Worm (Caenorhabditis elegans) whole organism, L2 larva: ENCODE data around the gene B0491.6.

Experiments used
- C34F6.9 ChIP-seq: fragments of 150-350 bp; optimal IDR thresholded peaks from 2 replicates; lab custom pipeline; 2014; ENCODE audit warnings: missing biosample characterization, missing genetic modification characterization
- R02D3.7 ChIP-seq: fragments of 150-350 bp; optimal IDR thresholded peaks from 2 replicates; lab custom pipeline; 2014; ENCODE audit warnings: missing biosample characterization, missing genetic modification characterization
- ZK546.5 ChIP-seq: sonication (generic microtip); optimal IDR thresholded peaks from 2 replicates; lab custom pipeline; 2017; ENCODE audit warnings: missing biosample characterization, missing genetic modification characterization
- alr-1 ChIP-seq: fragments of 150-350 bp; optimal IDR thresholded peaks from 2 replicates; lab custom pipeline; 2014; ENCODE audit warnings: missing biosample characterization, missing genetic modification characterization
- aly-2 ChIP-seq: fragments of 150-350 bp; optimal IDR thresholded peaks from 2 replicates; lab custom pipeline; 2014; ENCODE audit warnings: missing biosample characterization, missing genetic modification characterization
- ama-1 ChIP-seq: fragments of 150-350 bp; optimal IDR thresholded peaks from 2 replicates; lab custom pipeline; 2018; ENCODE audit warnings: inconsistent platforms
- blmp-1 ChIP-seq: sonication (generic microtip); optimal IDR thresholded peaks from 2 replicates; lab custom pipeline; 2017; ENCODE audit warnings: missing genetic modification characterization, mild to moderate bottlenecking, missing compliant biosample characterization, antibody characterized with exemption, moderate library complexity; ENCODE audit not compliant: insufficient read depth
- ceh-82 ChIP-seq: fragments of 150-350 bp; optimal IDR thresholded peaks from 2 replicates; lab custom pipeline; 2014; ENCODE audit warnings: missing biosample characterization, missing genetic modification characterization
- crh-2 ChIP-seq: sonication (generic microtip); optimal IDR thresholded peaks from 2 replicates; lab custom pipeline; 2017; ENCODE audit warnings: missing biosample characterization, missing genetic modification characterization
- elt-1 ChIP-seq: fragments of 150-350 bp; optimal IDR thresholded peaks from 2 replicates; lab custom pipeline; 2014; ENCODE audit warnings: missing biosample characterization, missing genetic modification characterization
- elt-3 ChIP-seq: sonication (generic microtip); optimal IDR thresholded peaks from 2 replicates; lab custom pipeline; 2017; ENCODE audit warnings: missing biosample characterization, missing genetic modification characterization
- fos-1 ChIP-seq: fragments of 150-350 bp; optimal IDR thresholded peaks from 2 replicates; lab custom pipeline; 2014; ENCODE audit warnings: missing biosample characterization, missing genetic modification characterization
- gmeb-1 ChIP-seq: fragments of 150-350 bp; optimal IDR thresholded peaks from 2 replicates; lab custom pipeline; 2014; ENCODE audit warnings: missing biosample characterization, missing genetic modification characterization
- lin-11 ChIP-seq: fragments of 150-350 bp; sonication (generic microtip); optimal IDR thresholded peaks from 2 replicates; lab custom pipeline; 2014; ENCODE audit warnings: missing biosample characterization, missing genetic modification characterization, inconsistent platforms, mixed read lengths
- lin-13 ChIP-seq: fragments of 150-350 bp; optimal IDR thresholded peaks from 2 replicates; lab custom pipeline; 2014; ENCODE audit warnings: missing biosample characterization, missing genetic modification reagents, missing genetic modification characterization
- lin-39 ChIP-seq: fragments of 150-350 bp; optimal IDR thresholded peaks from 2 replicates; lab custom pipeline; 2014; ENCODE audit warnings: missing biosample characterization, missing genetic modification reagents, missing genetic modification characterization
- lsy-2 ChIP-seq, 2 experiments: fragments of 150-350 bp in 1 of 2; sonication (generic microtip) in 1 of 2; optimal IDR thresholded peaks; 2 replicates each; lab custom pipeline; 2014 to 2017; ENCODE audit warnings: missing biosample characterization in 2 of 2, missing genetic modification characterization in 2 of 2
- mbf-1 ChIP-seq: sonication (generic microtip); optimal IDR thresholded peaks from 2 replicates; lab custom pipeline; 2017; ENCODE audit warnings: missing biosample characterization, missing genetic modification characterization
- mdl-1 ChIP-seq, 2 experiments: fragments of 150-350 bp in 1 of 2; sonication (generic microtip) in 1 of 2; optimal IDR thresholded peaks; 2 replicates each; lab custom pipeline; 2017; ENCODE audit warnings: missing biosample characterization in 2 of 2, missing genetic modification characterization in 2 of 2
- nhr-11 ChIP-seq: fragments of 150-350 bp; optimal IDR thresholded peaks from 2 replicates; lab custom pipeline; 2014; ENCODE audit warnings: missing biosample characterization, missing genetic modification characterization
- nhr-12 ChIP-seq: fragments of 150-350 bp; optimal IDR thresholded peaks from 2 replicates; lab custom pipeline; 2014; ENCODE audit warnings: missing biosample characterization, missing genetic modification characterization
- nhr-129 ChIP-seq: fragments of 150-350 bp; optimal IDR thresholded peaks from 2 replicates; lab custom pipeline; 2014; ENCODE audit warnings: missing biosample characterization, missing genetic modification characterization
- nhr-237 ChIP-seq: fragments of 150-350 bp; optimal IDR thresholded peaks from 2 replicates; lab custom pipeline; 2014; ENCODE audit warnings: missing biosample characterization, missing genetic modification characterization
- nhr-6 ChIP-seq: fragments of 150-350 bp; optimal IDR thresholded peaks from 2 replicates; lab custom pipeline; 2014; ENCODE audit warnings: missing biosample characterization, missing genetic modification characterization
- nhr-77 ChIP-seq: fragments of 150-350 bp; optimal IDR thresholded peaks from 2 replicates; lab custom pipeline; 2014; ENCODE audit warnings: missing biosample characterization, missing genetic modification characterization
- sma-9 ChIP-seq, 2 experiments: fragments of 150-350 bp in 1 of 2; sonication (generic microtip) in 1 of 2; optimal IDR thresholded peaks; 2 replicates each; lab custom pipeline; 2014 to 2016; ENCODE audit warnings: missing genetic modification characterization in 2 of 2, mild to moderate bottlenecking in 1 of 2, missing biosample characterization in 1 of 2, missing compliant biosample characterization in 1 of 2, missing genetic modification reagents in 1 of 2, moderate library complexity in 1 of 2
- unc-39 ChIP-seq: fragments of 150-350 bp; optimal IDR thresholded peaks from 2 replicates; lab custom pipeline; 2014; ENCODE audit warnings: missing biosample characterization, missing genetic modification characterization
- unc-55 ChIP-seq: fragments of 150-350 bp; sonication (generic microtip); optimal IDR thresholded peaks from 3 replicates; lab custom pipeline; 2014; ENCODE audit warnings: missing biosample characterization, missing genetic modification reagents, missing genetic modification characterization
- ztf-11 ChIP-seq: sonication (generic microtip); optimal IDR thresholded peaks from 2 replicates; lab custom pipeline; 2017; ENCODE audit warnings: missing biosample characterization, missing genetic modification characterization
- ztf-4 ChIP-seq: fragments of 150-350 bp; optimal IDR thresholded peaks from 2 replicates; lab custom pipeline; 2014; ENCODE audit warnings: missing biosample characterization, missing genetic modification characterization

B0491.6 gene

ce11 chrII:11333375-11333774, 14.8 kb downstream of the B0491.6 start:
- TF ChIP-seq blmp-1 (tag; lab: Kevin White, UChicago) (no peak), unc-55 (GFP tag; lab: Kevin White, UChicago) (peak; percentile 28), ZK546.5 (tag; lab: Kevin White, UChicago) (no peak), nhr-237 (tag; lab: Kevin White, UChicago) (no peak), ztf-4 (tag; lab: Kevin White, UChicago) (no peak)

ce11 chrII:11329021-11329479, 19.1 kb downstream of the B0491.6 start, which contains the start of gene tag-180:
Gene tag-180 (minus strand): TSS chrII:11329429.
- TF ChIP-seq nhr-77 (no peak), C34F6.9 (tag; lab: Kevin White, UChicago) (peak; percentile 22)

- TF ChIP-seq alr-1 (tag; lab: Kevin White, UChicago) = no peak
- TF ChIP-seq lin-11 (tag; lab: Kevin White, UChicago) = no peak
- no peak for TF ChIP-seq mbf-1 (tag; lab: Kevin White, UChicago)
- no peak for TF ChIP-seq elt-3 (tag; lab: Kevin White, UChicago)
- no peak for TF ChIP-seq ztf-4 (tag; lab: Kevin White, UChicago)
- TF ChIP-seq nhr-12 (tag; lab: Kevin White, UChicago) = no peak
- TF ChIP-seq C34F6.9 (tag; lab: Kevin White, UChicago) = no peak
- TF ChIP-seq, all 48 proteins: peak for 0
Observed at ce11 chrII:11319591-11319990, 28.6 kb downstream of the B0491.6 start, which contains the start of gene nlp-51. Gene nlp-51 (minus strand): TSS chrII:11319691.

ce11 chrII:11316663-11317062, 31.5 kb downstream of the B0491.6 start:
- TF ChIP-seq sma-9 (GFP tag; optimal IDR thresholded peaks at IDR 0.05; lab: Kevin White, UChicago) (no peak), sma-9 (tag; optimal IDR thresholded peaks at IDR 0.05; lab: Kevin White, UChicago) (no peak), nhr-129 (tag; lab: Kevin White, UChicago) (peak; percentile 12), mdl-1 (tag; optimal IDR thresholded peaks at IDR 0.05; lab: Kevin White, UChicago) (peak in 1 of 2 experiments; percentile 28), lin-13 (GFP tag; lab: Kevin White, UChicago) (no peak), lin-11 (tag; lab: Kevin White, UChicago) (no peak), elt-1 (tag; lab: Kevin White, UChicago) (no peak), nhr-6 (tag; lab: Kevin White, UChicago) (no peak), unc-55 (GFP tag; lab: Kevin White, UChicago) (peak; percentile 28), ztf-4 (tag; lab: Kevin White, UChicago) (no peak), ztf-11 (tag; lab: Kevin White, UChicago) (no peak), C34F6.9 (tag; lab: Kevin White, UChicago) (peak; percentile 27), nhr-11 (tag; lab: Kevin White, UChicago) (no peak), lin-39 (no peak)

- TF ChIP-seq nhr-6 (tag; lab: Kevin White, UChicago) = no peak
- TF ChIP-seq fos-1 (tag; lab: Kevin White, UChicago) = no peak
- TF ChIP-seq unc-39 (tag; lab: Kevin White, UChicago) = no peak
- no peak for TF ChIP-seq elt-1 (tag; lab: Kevin White, UChicago)
- no peak for TF ChIP-seq mbf-1 (tag; lab: Kevin White, UChicago)
- TF ChIP-seq R02D3.7 (tag; lab: Kevin White, UChicago) = no peak
- no peak for TF ChIP-seq ama-1 (lab: Kevin White, UChicago)
- TF ChIP-seq crh-2 (tag; lab: Kevin White, UChicago) = no peak
- no peak for TF ChIP-seq ceh-82
- TF ChIP-seq lsy-2 (tag; optimal IDR thresholded peaks at IDR 0.05; lab: Kevin White, UChicago) = no peak
- no peak for TF ChIP-seq gmeb-1 (tag; lab: Kevin White, UChicago)
- TF ChIP-seq nhr-77 = no peak
Observed at ce11 chrII:11314165-11314564, 34.0 kb downstream of the B0491.6 start, which contains the start of gene T24F1.4. Gene T24F1.4 (minus strand): TSS chrII:11314265.

- TF ChIP-seq aly-2 (tag; lab: Kevin White, UChicago) (no peak), nhr-237 (tag; lab: Kevin White, UChicago) (no peak)
- TF ChIP-seq, all 48 proteins: peak for 0
Observed at ce11 chrII:11312223-11312622, 35.9 kb downstream of the B0491.6 start, which contains the start of gene T24F1.7. Gene T24F1.7 (plus strand): TSS chrII:11312523.
